Fruit fly (Drosophila melanogaster) whole organism, embryonic: ENCODE measurements around the gene CG31960.
A peak's percentile ranks its signal among the peaks of the same experiment; 100 is the strongest.

ENCODE experiments used
- Atf3 ChIP-seq: fragments of 200-800 bp; sonication (Bioruptor generic); optimal IDR thresholded peaks from 3 replicates; lab custom pipeline; 2016; ENCODE audit warnings: missing biosample characterization, missing genetic modification characterization
- CG11695 ChIP-seq: fragments of 200-800 bp; sonication (Bioruptor generic); IDR thresholded peaks from 3 replicates; pipeline ENCODE4 v1.3.6; 2022; ENCODE audit warnings: missing biosample characterization, missing genetic modification characterization
- CG13287 ChIP-seq: fragments of 200-800 bp; sonication (Bioruptor generic); IDR thresholded peaks from 2 replicates; pipeline ENCODE4 v1.3.6; 2022; ENCODE audit warnings: missing biosample characterization, missing genetic modification characterization; ENCODE audit not compliant: partially characterized antibody
- CG14667 ChIP-seq: fragments of 200-800 bp; sonication (Bioruptor generic); IDR thresholded peaks from 2 replicates; pipeline ENCODE4 v1.3.6; 2022; ENCODE audit warnings: missing biosample characterization, missing genetic modification characterization
- CG14965 ChIP-seq: fragments of 200-800 bp; sonication (Bioruptor generic); optimal IDR thresholded peaks from 2 replicates; lab custom pipeline; 2016; ENCODE audit warnings: missing biosample characterization, missing genetic modification characterization, borderline replicate concordance
- CG16815 ChIP-seq: fragments of 200-800 bp; sonication (Bioruptor generic); optimal IDR thresholded peaks from 3 replicates; lab custom pipeline; 2017; ENCODE audit warnings: missing biosample characterization, mild to moderate bottlenecking, missing genetic modification characterization
- CG17829 ChIP-seq: fragments of 200-800 bp; optimal IDR thresholded peaks from 2 replicates; lab custom pipeline; 2019; ENCODE audit warnings: missing biosample characterization, mild to moderate bottlenecking, missing genetic modification characterization, moderate library complexity
- CG18619 ChIP-seq: fragments of 200-800 bp; sonication (Bioruptor generic); optimal IDR thresholded peaks from 3 replicates; lab custom pipeline; 2017; ENCODE audit warnings: missing biosample characterization, mild to moderate bottlenecking, missing genetic modification characterization
- CG2129 ChIP-seq: fragments of 200-800 bp; sonication (Bioruptor generic); IDR thresholded peaks from 2 replicates; pipeline ENCODE4 v1.3.6; 2022; ENCODE audit warnings: missing biosample characterization, missing genetic modification characterization; ENCODE audit not compliant: partially characterized antibody
- CG2712 ChIP-seq: fragments of 200-800 bp; optimal IDR thresholded peaks from 3 replicates; lab custom pipeline; 2019; ENCODE audit warnings: missing biosample characterization, mild to moderate bottlenecking, missing genetic modification characterization, moderate library complexity
- CG3065 ChIP-seq: fragments of 200-800 bp; sonication (Bioruptor generic); optimal IDR thresholded peaks from 2 replicates; lab custom pipeline; 2016; ENCODE audit warnings: missing biosample characterization, missing genetic modification characterization
- CG42726 ChIP-seq: fragments of 200-800 bp; sonication (Bioruptor generic); IDR thresholded peaks from 2 replicates; pipeline ENCODE4 v1.3.6; 2022; ENCODE audit warnings: missing biosample characterization, missing genetic modification characterization; ENCODE audit not compliant: partially characterized antibody
- CG4360 ChIP-seq: fragments of 200-800 bp; sonication (Bioruptor generic); IDR thresholded peaks from 2 replicates; pipeline ENCODE4 v1.3.6; 2022; ENCODE audit warnings: missing biosample characterization, missing genetic modification characterization
- CG4404 ChIP-seq: fragments of 200-800 bp; sonication (Bioruptor generic); IDR thresholded peaks from 2 replicates; pipeline ENCODE4 v1.3.6; 2022; ENCODE audit warnings: missing biosample characterization, missing genetic modification characterization
- CG4854 ChIP-seq: fragments of 200-800 bp; sonication (Bioruptor generic); optimal IDR thresholded peaks from 2 replicates; lab custom pipeline; 2016; ENCODE audit warnings: missing biosample characterization, missing genetic modification characterization, inconsistent platforms
- CG5953 ChIP-seq: fragments of 200-800 bp; sonication (Bioruptor generic); IDR thresholded peaks from 2 replicates; pipeline ENCODE4 v1.3.6; 2022; ENCODE audit warnings: missing biosample characterization, missing genetic modification characterization
- CG7556 ChIP-seq: fragments of 200-800 bp; sonication (Bioruptor generic); optimal IDR thresholded peaks from 2 replicates; lab custom pipeline; 2017; ENCODE audit warnings: missing biosample characterization, mild to moderate bottlenecking, missing genetic modification characterization
- CG9215 ChIP-seq: fragments of 200-800 bp; sonication (Bioruptor generic); IDR thresholded peaks from 2 replicates; pipeline ENCODE4 v1.3.6; 2022; ENCODE audit warnings: missing biosample characterization, missing genetic modification characterization
- CTCF ChIP-seq: fragments of 200-800 bp; sonication (Bioruptor generic); optimal IDR thresholded peaks from 2 replicates; lab custom pipeline; 2017; ENCODE audit warnings: missing biosample characterization, mild to moderate bottlenecking, missing genetic modification characterization, moderate library complexity
- Chrac-16 ChIP-seq: fragments of 200-800 bp; sonication (Bioruptor generic); optimal IDR thresholded peaks from 3 replicates; lab custom pipeline; 2016; ENCODE audit warnings: missing biosample characterization, missing genetic modification characterization
- CoRest ChIP-seq: fragments of 200-800 bp; sonication (Bioruptor generic); optimal IDR thresholded peaks from 3 replicates; lab custom pipeline; 2018; ENCODE audit warnings: missing biosample characterization, mild to moderate bottlenecking, missing genetic modification characterization, moderate library complexity
- E2f1 ChIP-seq: fragments of 200-800 bp; sonication (Bioruptor generic); IDR thresholded peaks from 2 replicates; pipeline ENCODE4 v1.3.6; 2022; ENCODE audit warnings: missing biosample characterization, missing genetic modification characterization
- Eip74EF ChIP-seq, 2 experiments: fragments of 200-800 bp in 1 of 2; fragments of >200 bp in 1 of 2; sonication (Bioruptor generic) in 1 of 2; optimal IDR thresholded peaks; 2 replicates each; lab custom pipeline; 2017 to 2019; ENCODE audit warnings: missing biosample characterization in 2 of 2, missing genetic modification characterization in 2 of 2, mild to moderate bottlenecking in 1 of 2, moderate library complexity in 1 of 2
- Ets65A ChIP-seq: fragments of 200-800 bp; sonication (Bioruptor generic); peaks from one replicate; lab custom pipeline; 2016; ENCODE audit warnings: missing biosample characterization, missing genetic modification characterization
- Hr51 ChIP-seq, 2 experiments: fragments of 200-800 bp; sonication (Bioruptor generic); optimal IDR thresholded peaks; 2 replicates in 1 of 2; 3 replicates in 1 of 2; lab custom pipeline; 2016 to 2018; ENCODE audit warnings: missing biosample characterization in 2 of 2, missing genetic modification characterization in 2 of 2, mild to moderate bottlenecking in 1 of 2, moderate library complexity in 1 of 2
- Hsf ChIP-seq: fragments of 200-800 bp; sonication (Bioruptor generic); optimal IDR thresholded peaks from 3 replicates; lab custom pipeline; 2016; ENCODE audit warnings: missing biosample characterization, missing genetic modification characterization
- Mad ChIP-seq: fragments of 200-800 bp; sonication (Bioruptor generic); optimal IDR thresholded peaks from 2 replicates; lab custom pipeline; 2016; ENCODE audit warnings: missing biosample characterization, missing genetic modification characterization
- Tbp ChIP-seq: fragments of >200 bp; optimal IDR thresholded peaks from 2 replicates; lab custom pipeline; 2018; ENCODE audit warnings: missing biosample characterization, missing genetic modification characterization
- ab ChIP-seq: fragments of 200-800 bp; sonication (Bioruptor generic); optimal IDR thresholded peaks from 2 replicates; lab custom pipeline; 2016; ENCODE audit warnings: missing biosample characterization, missing genetic modification characterization
- az2 ChIP-seq: fragments of 200-800 bp; sonication (Bioruptor generic); optimal IDR thresholded peaks from 3 replicates; lab custom pipeline; 2016; ENCODE audit warnings: missing biosample characterization, missing genetic modification characterization
- bcd ChIP-seq: fragments of 200-800 bp; sonication (Bioruptor generic); optimal IDR thresholded peaks from 2 replicates; lab custom pipeline; 2017; ENCODE audit warnings: missing biosample characterization, mild to moderate bottlenecking, missing genetic modification characterization
- crc ChIP-seq: fragments of 200-800 bp; sonication (Bioruptor generic); optimal IDR thresholded peaks from 2 replicates; lab custom pipeline; 2016; ENCODE audit warnings: missing biosample characterization, missing genetic modification characterization
- dpn ChIP-seq, 2 experiments: fragments of 200-800 bp; sonication (Bioruptor generic); optimal IDR thresholded peaks; 3 replicates each; lab custom pipeline; 2016; ENCODE audit warnings: missing biosample characterization in 2 of 2, missing genetic modification characterization in 2 of 2
- dysf ChIP-seq: fragments of 200-800 bp; sonication (Bioruptor generic); IDR thresholded peaks from 3 replicates; pipeline ENCODE4 v1.3.6; 2022; ENCODE audit warnings: missing biosample characterization, missing genetic modification characterization
- eve ChIP-seq, 2 experiments: fragments of >200 bp; optimal IDR thresholded peaks; 2 replicates each; lab custom pipeline; 2017; ENCODE audit warnings: missing biosample characterization in 2 of 2, missing genetic modification characterization in 2 of 2
- klu ChIP-seq: fragments of 200-800 bp; sonication (Bioruptor generic); IDR thresholded peaks from 2 replicates; pipeline ENCODE4 v1.3.6; 2022; ENCODE audit warnings: missing biosample characterization, missing genetic modification characterization
- lab ChIP-seq: fragments of 200-800 bp; sonication (Bioruptor generic); optimal IDR thresholded peaks from 3 replicates; lab custom pipeline; 2017; ENCODE audit warnings: missing biosample characterization, missing genetic modification characterization, mild to moderate bottlenecking, moderate library complexity, missing genetic modification reagents
- lov ChIP-seq, 2 experiments: fragments of 200-800 bp in 1 of 2; fragments of >200 bp in 1 of 2; sonication (Bioruptor generic) in 1 of 2; IDR thresholded peaks in 1 of 2; optimal IDR thresholded peaks in 1 of 2; 2 replicates in 1 of 2; 3 replicates in 1 of 2; pipeline versions ENCODE4 v1.3.6 to Lab custom; 2017 to 2022; ENCODE audit warnings: missing biosample characterization in 1 of 2, missing genetic modification characterization in 1 of 2
- mam ChIP-seq: fragments of 200-800 bp; sonication (Bioruptor generic); optimal IDR thresholded peaks from 3 replicates; lab custom pipeline; 2016; ENCODE audit warnings: missing biosample characterization, missing genetic modification characterization
- phol ChIP-seq: fragments of 200-800 bp; sonication (Bioruptor generic); optimal IDR thresholded peaks from 3 replicates; lab custom pipeline; 2018; ENCODE audit warnings: missing biosample characterization, mild to moderate bottlenecking, missing genetic modification characterization, moderate library complexity
- pros ChIP-seq: fragments of 200-800 bp; sonication (Bioruptor generic); optimal IDR thresholded peaks from 3 replicates; lab custom pipeline; 2019; ENCODE audit warnings: missing biosample characterization, mild to moderate bottlenecking, missing genetic modification characterization, moderate library complexity
- pum ChIP-seq: fragments of 200-800 bp; sonication (Bioruptor generic); optimal IDR thresholded peaks from 2 replicates; lab custom pipeline; 2016; ENCODE audit warnings: missing biosample characterization, missing genetic modification characterization
- run ChIP-seq: fragments of 200-800 bp; sonication (Bioruptor generic); optimal IDR thresholded peaks from 3 replicates; lab custom pipeline; 2018; ENCODE audit warnings: missing biosample characterization, mild to moderate bottlenecking, missing genetic modification characterization
- slbo ChIP-seq: fragments of 200-800 bp; sonication (Bioruptor generic); IDR thresholded peaks from 2 replicates; pipeline ENCODE4 v1.3.6; 2022; ENCODE audit warnings: missing biosample characterization, missing genetic modification characterization
- stc ChIP-seq: fragments of 200-800 bp; sonication (Bioruptor generic); IDR thresholded peaks from 2 replicates; pipeline ENCODE4 v1.3.6; 2022; ENCODE audit warnings: missing biosample characterization, missing genetic modification characterization
- tna ChIP-seq: fragments of 200-800 bp; sonication (Bioruptor generic); IDR thresholded peaks from 2 replicates; pipeline ENCODE4 v1.3.6; 2022; ENCODE audit warnings: missing biosample characterization, missing genetic modification characterization; ENCODE audit not compliant: partially characterized antibody
- trem ChIP-seq: fragments of 200-800 bp; optimal IDR thresholded peaks from 3 replicates; lab custom pipeline; 2019; ENCODE audit warnings: missing biosample characterization, mild to moderate bottlenecking, missing genetic modification characterization, moderate library complexity
- zen ChIP-seq: fragments of 200-800 bp; sonication (Bioruptor generic); optimal IDR thresholded peaks from 3 replicates; lab custom pipeline; 2018; ENCODE audit warnings: missing biosample characterization, mild to moderate bottlenecking, missing genetic modification characterization, moderate library complexity
- zfh1 ChIP-seq: fragments of 200-800 bp; sonication (Bioruptor generic); IDR thresholded peaks from 3 replicates; pipeline ENCODE4 v1.3.6; 2022; ENCODE audit warnings: missing biosample characterization, missing genetic modification characterization

CG31960 gene

dm6 chr2L:3775767-3776351, 8.9 kb upstream of the CG31960 start (continued):
- TF ChIP-seq lab (GFP tag; lab: Kevin White, UChicago) (peak; percentile 9), CG16815 (GFP tag; lab: Kevin White, UChicago) (peak; percentile 71), zen (peak; percentile 17), CG4360 (GFP tag; lab: Robert Waterston, UW) (peak; percentile 89), zfh1 (GFP tag; lab: Robert Waterston, UW) (peak; percentile 71; the same call in 2 of the 3 replicates), pros (GFP tag; lab: Kevin White, UChicago) (peak; percentile 65), klu (0 out of 2 replicates have a peak, but pooled peaks have one; percentile 7), lov (optimal IDR thresholded peaks at IDR 0.05; lab: Kevin White, UChicago) (no peak), lov (GFP tag; IDR thresholded peaks at IDR 0.05; lab: Robert Waterston, UW) (no peak), Mad (peak; percentile 8), Chrac-16 (GFP tag; lab: Kevin White, UChicago) (peak; percentile 54), E2f1 (GFP tag; lab: Robert Waterston, UW) (peak; percentile 7; the same call in 1 of the 2 replicates), Hsf (GFP tag; lab: Kevin White, UChicago) (peak; percentile 29), CG11695 (GFP tag; lab: Robert Waterston, UW) (0 out of 3 replicates have a peak, but pooled peaks have one; percentile 13), Eip74EF (GFP tag; optimal IDR thresholded peaks at IDR 0.05; lab: Kevin White, UChicago) (no peak), stc (peak; percentile 41; the same call in 1 of the 2 replicates), CG18619 (GFP tag; lab: Kevin White, UChicago) (peak; percentile 13), CG14667 (peak; percentile 40), crc (GFP tag; lab: Kevin White, UChicago) (no peak), Ets65A (GFP tag; lab: Kevin White, UChicago) (peak; percentile 71), CG2712 (peak; percentile 71), CG9215 (GFP tag; lab: Robert Waterston, UW) (0 out of 2 replicates have a peak, but pooled peaks have one; percentile 13), slbo (GFP tag; lab: Robert Waterston, UW) (0 out of 2 replicates have a peak, but pooled peaks have one; percentile 30), eve (GFP tag; optimal IDR thresholded peaks at IDR 0.05; lab: Kevin White, UChicago) (peak in 1 of 2 experiments; percentile 72), az2 (peak; percentile 45), CoRest (tag; lab: Kevin White, UChicago) (peak; percentile 41), CG4404 (GFP tag; lab: Robert Waterston, UW) (peak; percentile 82), ab (GFP tag; lab: Kevin White, UChicago) (peak; percentile 7), Tbp (GFP tag; lab: Kevin White, UChicago) (no peak), CTCF (no peak), bcd (GFP tag; lab: Kevin White, UChicago) (peak; percentile 25), Hr51 (GFP tag; optimal IDR thresholded peaks at IDR 0.05; lab: Kevin White, UChicago) (peak in 1 of 2 experiments; percentile 40), Atf3 (GFP tag; lab: Kevin White, UChicago) (peak; percentile 22), dysf (GFP tag; lab: Robert Waterston, UW) (peak; percentile 32; the same call in 1 of the 3 replicates), phol (tag; lab: Kevin White, UChicago) (peak; percentile 69), CG13287 (GFP tag; lab: Robert Waterston, UW) (no peak), pum (GFP tag; lab: Kevin White, UChicago) (peak; percentile 39), dpn (GFP tag; optimal IDR thresholded peaks at IDR 0.05; lab: Kevin White, UChicago) (peak in 1 of 2 experiments; percentile 36)
- TF ChIP-seq, all 482 proteins: peak for 159

dm6 chr2L:3776614-3777196, 8.0 kb upstream of the CG31960 start:
- TF ChIP-seq CG2129 (GFP tag; lab: Robert Waterston, UW): no peak
- TF ChIP-seq CG5953 (GFP tag; lab: Robert Waterston, UW): no peak; the same call in 1 of the 2 replicates
- TF ChIP-seq CG17829 (tag; lab: Kevin White, UChicago): peak; percentile 97
- TF ChIP-seq mam (GFP tag; lab: Kevin White, UChicago): no peak
- no peak for TF ChIP-seq CG13287 (GFP tag; lab: Robert Waterston, UW)
- peak; percentile 90 for TF ChIP-seq stc
- TF ChIP-seq CG3065 (GFP tag; lab: Kevin White, UChicago): peak; percentile 55
- peak; percentile 93 for TF ChIP-seq trem (tag; lab: Kevin White, UChicago)
- peak; percentile 79 for TF ChIP-seq run
- TF ChIP-seq CG4854: peak; percentile 24
- no peak for TF ChIP-seq tna (GFP tag; lab: Robert Waterston, UW)
- TF ChIP-seq CG7556 (GFP tag; lab: Kevin White, UChicago): peak; percentile 87
- TF ChIP-seq CG14965 (GFP tag; lab: Kevin White, UChicago): no peak
- TF ChIP-seq CG42726 (GFP tag; lab: Robert Waterston, UW): no peak
